Worm (Caenorhabditis elegans) whole organism, L4 larva: ENCODE results near the gene citk-2.

Experiments
- D1046.2 ChIP-seq: fragments of 200-800 bp; sonication (Bioruptor generic); IDR thresholded peaks from 2 replicates; pipeline ENCODE4 v1.3.6; 2022; ENCODE audit warnings: missing genetic modification characterization, missing compliant biosample characterization
- F37D6.2 ChIP-seq: sonication (generic microtip); optimal IDR thresholded peaks from 2 replicates; lab custom pipeline; 2016; ENCODE audit warnings: mild to moderate bottlenecking, missing genetic modification characterization, missing compliant biosample characterization
- F44E2.7 ChIP-seq: fragments of 200-800 bp; sonication (Bioruptor generic); IDR thresholded peaks from 2 replicates; pipeline ENCODE4 v2.1.2; 2022; ENCODE audit warnings: missing genetic modification characterization, missing compliant biosample characterization
- R02D3.7 ChIP-seq: fragments of 150-350 bp; sonication (generic microtip); optimal IDR thresholded peaks from 3 replicates; lab custom pipeline; 2014; ENCODE audit warnings: missing biosample characterization, missing genetic modification characterization
- Y5F2A.4 ChIP-seq: fragments of 200-800 bp; sonication (Bioruptor generic); optimal IDR thresholded peaks from 2 replicates; lab custom pipeline; 2018; ENCODE audit warnings: mild to moderate bottlenecking, missing genetic modification characterization, missing compliant biosample characterization
- Y75B8A.6 ChIP-seq: fragments of 200-800 bp; sonication (Bioruptor generic); IDR thresholded peaks from 2 replicates; pipeline ENCODE4 v1.3.6; 2022; ENCODE audit warnings: missing genetic modification reagents, missing genetic modification characterization, missing compliant biosample characterization
- ZK546.5 ChIP-seq, 2 experiments: sonication (generic microtip); optimal IDR thresholded peaks; 2 replicates each; lab custom pipeline; 2017; ENCODE audit warnings: missing biosample characterization in 2 of 2, missing genetic modification characterization in 2 of 2
- aha-1 ChIP-seq: fragments of 150-350 bp; peaks from one replicate; lab custom pipeline; 2014; ENCODE audit warnings: missing biosample characterization, missing genetic modification characterization
- aly-2 ChIP-seq: sonication (generic microtip); optimal IDR thresholded peaks from 2 replicates; lab custom pipeline; 2018; ENCODE audit warnings: missing biosample characterization, missing genetic modification characterization
- attf-4 ChIP-seq: sonication (generic microtip); optimal IDR thresholded peaks from 3 replicates; lab custom pipeline; 2017; ENCODE audit warnings: missing biosample characterization, missing genetic modification characterization
- ceh-20 ChIP-seq: fragments of 200-800 bp; sonication (Bioruptor generic); IDR thresholded peaks from 2 replicates; pipeline ENCODE4 v1.3.6; 2022; ENCODE audit warnings: missing genetic modification reagents, missing genetic modification characterization, missing compliant biosample characterization
- ceh-28 ChIP-seq: fragments of 150-350 bp; optimal IDR thresholded peaks from 2 replicates; lab custom pipeline; 2014; ENCODE audit warnings: missing biosample characterization, missing genetic modification reagents, missing genetic modification characterization
- ceh-32 ChIP-seq: sonication (generic microtip); optimal IDR thresholded peaks from 2 replicates; lab custom pipeline; 2016; ENCODE audit warnings: mild to moderate bottlenecking, missing genetic modification characterization, missing compliant biosample characterization; ENCODE audit not compliant: poor library complexity
- ceh-62 ChIP-seq: sonication (generic microtip); optimal IDR thresholded peaks from 2 replicates; lab custom pipeline; 2017; ENCODE audit warnings: missing biosample characterization, missing genetic modification characterization
- ces-1 ChIP-seq: fragments of 150-350 bp; sonication (generic microtip); optimal IDR thresholded peaks from 4 replicates; lab custom pipeline; 2014; ENCODE audit warnings: missing biosample characterization, missing genetic modification reagents, missing genetic modification characterization
- daf-16 ChIP-seq, 3 experiments: sonication (generic microtip); optimal IDR thresholded peaks; 2 replicates each; lab custom pipeline; 2016 to 2017; ENCODE audit warnings: missing genetic modification characterization in 3 of 3, missing genetic modification reagents in 3 of 3, mild to moderate bottlenecking in 2 of 3, missing compliant biosample characterization in 2 of 3, missing biosample characterization in 1 of 3, moderate library complexity in 1 of 3
- daf-19 ChIP-seq: fragments of 200-800 bp; sonication (Bioruptor generic); conservative IDR thresholded peaks from 2 replicates; pipeline ENCODE4 v1.3.6; 2022; ENCODE audit warnings: missing genetic modification characterization, missing compliant biosample characterization
- dmd-8 ChIP-seq: fragments of 200-800 bp; sonication (Bioruptor generic); IDR thresholded peaks from 2 replicates; pipeline ENCODE4 v1.3.6; 2022; ENCODE audit warnings: missing genetic modification characterization, missing compliant biosample characterization
- dpl-1 ChIP-seq: fragments of 150-350 bp; optimal IDR thresholded peaks from 2 replicates; lab custom pipeline; 2014; ENCODE audit warnings: missing biosample characterization, missing genetic modification reagents, missing genetic modification characterization
- duxl-1 ChIP-seq: sonication (generic microtip); optimal IDR thresholded peaks from 2 replicates; lab custom pipeline; 2016; ENCODE audit warnings: mild to moderate bottlenecking, missing genetic modification characterization, moderate library complexity, missing compliant biosample characterization; ENCODE audit not compliant: poor library complexity
- fkh-10 ChIP-seq: fragments of 150-350 bp; optimal IDR thresholded peaks from 2 replicates; lab custom pipeline; 2014; ENCODE audit warnings: missing biosample characterization, missing genetic modification reagents, missing genetic modification characterization
- fos-1 ChIP-seq: fragments of 150-350 bp; optimal IDR thresholded peaks from 2 replicates; lab custom pipeline; 2014; ENCODE audit warnings: missing biosample characterization, missing genetic modification characterization
- hif-1 ChIP-seq, 2 experiments: sonication (generic microtip); optimal IDR thresholded peaks; 2 replicates each; lab custom pipeline; 2016 to 2017; ENCODE audit warnings: missing compliant biosample characterization in 2 of 2, missing genetic modification characterization in 2 of 2, missing genetic modification reagents in 2 of 2, missing genotype in 2 of 2, mild to moderate bottlenecking in 1 of 2
- hlh-11 ChIP-seq: fragments of 200-800 bp; sonication (Bioruptor generic); optimal IDR thresholded peaks from 2 replicates; lab custom pipeline; 2018; ENCODE audit warnings: mild to moderate bottlenecking, missing genetic modification characterization, missing compliant biosample characterization
- hmg-1.1 ChIP-seq: fragments of 200-800 bp; sonication (Bioruptor generic); IDR thresholded peaks from 2 replicates; pipeline ENCODE4 v1.3.6; 2022; ENCODE audit warnings: missing genetic modification reagents, missing genetic modification characterization, missing compliant biosample characterization
- lim-7 ChIP-seq: fragments of 200-800 bp; sonication (Bioruptor generic); IDR thresholded peaks from 2 replicates; pipeline ENCODE4 v1.3.6; 2022; ENCODE audit warnings: missing genetic modification characterization, missing compliant biosample characterization
- lin-1 ChIP-seq: fragments of 200-800 bp; sonication (Bioruptor generic); IDR thresholded peaks from 2 replicates; pipeline ENCODE4 v1.3.6; 2022; ENCODE audit warnings: missing genetic modification reagents, missing genetic modification characterization, missing compliant biosample characterization
- lin-38 ChIP-seq: fragments of 200-800 bp; sonication (Bioruptor generic); IDR thresholded peaks from 2 replicates; pipeline ENCODE4 v1.3.6; 2022; ENCODE audit warnings: missing genetic modification reagents, missing genetic modification characterization, missing compliant biosample characterization
- madf-9 ChIP-seq: fragments of 200-800 bp; sonication (Bioruptor generic); conservative IDR thresholded peaks from 2 replicates; pipeline ENCODE4 v1.3.6; 2022; ENCODE audit warnings: missing genetic modification reagents, missing genetic modification characterization, missing compliant biosample characterization
- mdl-1 ChIP-seq, 2 experiments: fragments of 150-350 bp in 1 of 2; sonication (generic microtip) in 1 of 2; optimal IDR thresholded peaks; 2 replicates each; lab custom pipeline; 2014 to 2017; ENCODE audit warnings: missing biosample characterization in 2 of 2, missing genetic modification characterization in 2 of 2
- nhr-10 ChIP-seq: fragments of 150-350 bp; optimal IDR thresholded peaks from 2 replicates; lab custom pipeline; 2014; ENCODE audit warnings: missing biosample characterization, missing genetic modification characterization
- nhr-102 ChIP-seq: sonication (generic microtip); optimal IDR thresholded peaks from 2 replicates; lab custom pipeline; 2016; ENCODE audit warnings: mild to moderate bottlenecking, missing genetic modification characterization, moderate library complexity, missing compliant biosample characterization
- nhr-111 ChIP-seq: fragments of 200-800 bp; sonication (Bioruptor generic); optimal IDR thresholded peaks from 2 replicates; lab custom pipeline; 2018; ENCODE audit warnings: mild to moderate bottlenecking, missing genetic modification characterization, missing compliant biosample characterization
- nhr-41 ChIP-seq: fragments of 200-800 bp; sonication (Bioruptor generic); IDR thresholded peaks from 2 replicates; pipeline ENCODE4 v1.3.6; 2022; ENCODE audit warnings: missing genetic modification reagents, missing genetic modification characterization, missing compliant biosample characterization
- nhr-42 ChIP-seq: fragments of 200-800 bp; sonication (Bioruptor generic); IDR thresholded peaks from 2 replicates; pipeline ENCODE4 v1.3.6; 2022; ENCODE audit warnings: missing genetic modification characterization, missing compliant biosample characterization
- nhr-77 ChIP-seq: fragments of 150-350 bp; optimal IDR thresholded peaks from 2 replicates; lab custom pipeline; 2014; ENCODE audit warnings: missing biosample characterization, missing genetic modification characterization
- sdz-12 ChIP-seq: fragments of 200-800 bp; sonication (Bioruptor generic); optimal IDR thresholded peaks from 2 replicates; lab custom pipeline; 2018; ENCODE audit warnings: mild to moderate bottlenecking, missing genetic modification characterization, missing compliant biosample characterization
- snpc-1.2 ChIP-seq: fragments of 200-800 bp; sonication (Bioruptor generic); IDR thresholded peaks from 2 replicates; pipeline ENCODE4 v1.3.6; 2022; ENCODE audit warnings: missing genetic modification reagents, missing genetic modification characterization, missing compliant biosample characterization
- snpc-4 ChIP-seq: fragments of 150-350 bp; optimal IDR thresholded peaks from 2 replicates; lab custom pipeline; 2014; ENCODE audit warnings: missing biosample characterization, missing genetic modification characterization
- spr-1 ChIP-seq: sonication (generic microtip); optimal IDR thresholded peaks from 2 replicates; lab custom pipeline; 2016; ENCODE audit warnings: mild to moderate bottlenecking, missing genetic modification characterization, missing compliant biosample characterization
- tag-97 ChIP-seq: fragments of 200-800 bp; sonication (Bioruptor generic); IDR thresholded peaks from 2 replicates; pipeline ENCODE4 v1.3.6; 2022; ENCODE audit warnings: missing genetic modification characterization, missing compliant biosample characterization
- vab-7 ChIP-seq: fragments of 200-800 bp; sonication (Bioruptor generic); IDR thresholded peaks from 2 replicates; pipeline ENCODE4 v1.3.6; 2022; ENCODE audit warnings: missing genetic modification reagents, missing genetic modification characterization, missing compliant biosample characterization
- zfp-2 ChIP-seq: sonication (generic microtip); optimal IDR thresholded peaks from 2 replicates; lab custom pipeline; 2016; ENCODE audit warnings: mild to moderate bottlenecking, missing genetic modification characterization, missing compliant biosample characterization
- zip-2 ChIP-seq: fragments of 150-350 bp; optimal IDR thresholded peaks from 2 replicates; lab custom pipeline; 2014; ENCODE audit warnings: missing biosample characterization, missing genetic modification characterization
- ztf-7 ChIP-seq: fragments of 150-350 bp; optimal IDR thresholded peaks from 2 replicates; lab custom pipeline; 2014; ENCODE audit warnings: missing biosample characterization, missing genetic modification characterization

citk-2 gene

ce11 chrII:5032669-5033068 is 33.3 kb downstream of the citk-2 start (continued):
- no peak for TF ChIP-seq fos-1
- peak; percentile 70 for TF ChIP-seq ceh-20
- peak; percentile 81; the same call in 1 of the 2 replicates for TF ChIP-seq Y75B8A.6 (GFP tag; lab: Robert Waterston, UW)
- TF ChIP-seq lim-7 (GFP tag; lab: Robert Waterston, UW), result peak; percentile 94
- TF ChIP-seq ceh-62 (tag; lab: Kevin White, UChicago), result no peak
- TF ChIP-seq aha-1 (tag; lab: Kevin White, UChicago), result peak; percentile 98
- peak in 1 of 2 experiments; percentile 75 for TF ChIP-seq daf-16 (GFP tag; optimal IDR thresholded peaks at IDR 0.05; lab: Kevin White, UChicago)
- peak; percentile 70 for TF ChIP-seq daf-16 (tag; optimal IDR thresholded peaks at IDR 0.05; lab: Kevin White, UChicago)
- TF ChIP-seq F37D6.2 (tag; lab: Kevin White, UChicago), result no peak
- TF ChIP-seq ces-1 (GFP tag; lab: Kevin White, UChicago), result no peak
- peak; percentile 70; the same call in 1 of the 2 replicates for TF ChIP-seq lin-1 (GFP tag; lab: Robert Waterston, UW)
- TF ChIP-seq vab-7 (GFP tag; lab: Robert Waterston, UW), result peak; percentile 86
- TF ChIP-seq snpc-4 (tag; lab: Kevin White, UChicago), result no peak
- peak; percentile 83 for TF ChIP-seq dmd-8
- no peak for TF ChIP-seq R02D3.7
- TF ChIP-seq aly-2, result no peak
- TF ChIP-seq hmg-1.1 (GFP tag; lab: Robert Waterston, UW), result peak; percentile 90
- TF ChIP-seq ceh-28 (tag; lab: Kevin White, UChicago), result no peak
- TF ChIP-seq tag-97 (GFP tag; lab: Robert Waterston, UW), result no peak
- peak; percentile 78 for TF ChIP-seq duxl-1 (tag; lab: Kevin White, UChicago)
- peak; percentile 84 for TF ChIP-seq lin-38 (GFP tag; lab: Robert Waterston, UW)
- TF ChIP-seq ceh-32 (tag; lab: Kevin White, UChicago), result no peak
- peak; percentile 54 for TF ChIP-seq nhr-102 (tag; lab: Kevin White, UChicago)
- peak; percentile 87 for TF ChIP-seq snpc-1.2 (GFP tag; lab: Robert Waterston, UW)
- peak in 1 of 2 experiments; percentile 25 for TF ChIP-seq mdl-1 (tag; optimal IDR thresholded peaks at IDR 0.05; lab: Kevin White, UChicago)
- TF ChIP-seq daf-19 (GFP tag; lab: Robert Waterston, UW), result peak; percentile 75; the same call in 1 of the 2 replicates
- peak; percentile 17 to 59 for TF ChIP-seq hif-1 (tag; optimal IDR thresholded peaks at IDR 0.05; lab: Kevin White, UChicago)
- TF ChIP-seq attf-4, result no peak
- peak; percentile 71 for TF ChIP-seq nhr-77 (tag; lab: Kevin White, UChicago)
- peak; percentile 55 for TF ChIP-seq hlh-11 (tag; lab: Kevin White, UChicago)
- peak; percentile 87 for TF ChIP-seq nhr-42 (GFP tag; lab: Robert Waterston, UW)
- peak; percentile 75 for TF ChIP-seq spr-1 (tag; lab: Kevin White, UChicago)
- TF ChIP-seq nhr-41, result peak; percentile 81
- peak; percentile 78 for TF ChIP-seq D1046.2
- TF ChIP-seq fkh-10 (GFP tag; lab: Kevin White, UChicago), result no peak
- TF ChIP-seq, all 104 proteins: peak for 73

- TF ChIP-seq ztf-7 (tag; lab: Kevin White, UChicago), result no peak
- TF ChIP-seq nhr-10 (tag; lab: Kevin White, UChicago), result no peak
- no peak for TF ChIP-seq zip-2 (tag; lab: Kevin White, UChicago)
- no peak for TF ChIP-seq zfp-2
- no peak for TF ChIP-seq madf-9 (GFP tag; lab: Robert Waterston, UW)
- TF ChIP-seq dpl-1, result no peak
- no peak for TF ChIP-seq aly-2
- no peak for TF ChIP-seq sdz-12 (GFP tag; lab: Kevin White, UChicago)
- TF ChIP-seq nhr-111 (GFP tag; lab: Kevin White, UChicago), result no peak
- no peak for TF ChIP-seq F44E2.7 (GFP tag; lab: Robert Waterston, UW)
- no peak for TF ChIP-seq ceh-32 (tag; lab: Kevin White, UChicago)
- TF ChIP-seq ZK546.5 (tag; optimal IDR thresholded peaks at IDR 0.05; lab: Kevin White, UChicago), result no peak
- TF ChIP-seq Y5F2A.4 (GFP tag; lab: Kevin White, UChicago), result no peak
- TF ChIP-seq tag-97 (GFP tag; lab: Robert Waterston, UW), result no peak
Measured at ce11 chrII:5033935-5034334, 34.6 kb downstream of the citk-2 start, which contains the start of gene F33G12.3. TSS of gene F33G12.3 (minus strand) at chrII:5034035.
